Fruit fly (Drosophila melanogaster): ENCODE data around the gene Meics.

Meics gene

DNA sequence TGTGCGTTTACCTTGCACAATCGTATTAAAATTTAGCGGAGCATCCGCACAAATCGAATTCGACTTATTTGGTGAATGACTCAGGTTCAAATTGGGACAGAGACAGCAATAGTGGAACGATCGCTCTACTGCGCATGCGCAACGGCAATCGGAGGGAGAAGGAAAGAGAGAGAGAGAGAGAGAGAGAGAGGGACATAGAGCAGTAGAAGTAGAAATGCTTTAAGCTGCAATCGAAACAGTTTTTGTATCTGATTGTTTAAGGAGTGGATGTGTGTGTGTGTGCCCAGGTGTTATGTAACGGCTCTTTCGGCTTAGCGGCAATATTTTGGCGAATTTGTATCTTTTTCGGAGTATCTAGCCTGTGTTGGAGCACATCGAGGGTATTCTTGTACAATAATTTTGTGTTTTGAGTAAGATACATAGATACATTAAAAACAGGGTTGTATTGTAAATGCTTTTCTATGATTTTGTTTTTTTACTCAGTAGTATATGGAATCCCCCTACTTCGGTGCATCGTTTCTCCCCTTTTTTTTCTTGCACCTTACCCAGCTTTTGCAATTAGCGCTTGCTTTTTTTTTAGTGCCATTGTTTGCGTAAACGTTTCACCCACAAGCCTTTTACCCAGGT lies 14.9 kb downstream of the Meics start (continued):
- TF ChIP-seq CG3163 (GFP tag; optimal IDR thresholded peaks at IDR 0.05): no peak
- no peak for TF ChIP-seq CG16813 (GFP tag; IDR thresholded peaks at IDR 0.05; ENCODE audit: partially characterized antibody)
- peak; percentile 47 for TF ChIP-seq stwl (tag; optimal IDR thresholded peaks at IDR 0.05)
- TF ChIP-seq Drgx (GFP tag; IDR thresholded peaks at IDR 0.05): peak; percentile 63
- no peak for TF ChIP-seq CG11093 (GFP tag; IDR thresholded peaks at IDR 0.05)
- TF ChIP-seq Hr51 (GFP tag; optimal IDR thresholded peaks at IDR 0.05): peak in 1 of 2 experiments; percentile 34
- no peak for TF ChIP-seq CG11085 (GFP tag; IDR thresholded peaks at IDR 0.05)
- TF ChIP-seq CG10274 (GFP tag; optimal IDR thresholded peaks at IDR 0.05): no peak
- no peak for TF ChIP-seq zf30C (GFP tag; optimal IDR thresholded peaks at IDR 0.05)
- TF ChIP-seq Atf6 (GFP tag; IDR thresholded peaks at IDR 0.05): 0 out of 2 replicates have a peak, but pooled peaks have one; percentile 25
- 0 out of 2 replicates have a peak, but pooled peaks have one; percentile 30 for TF ChIP-seq CG32767 (GFP tag; IDR thresholded peaks at IDR 0.05)
- TF ChIP-seq Lim3 (GFP tag; IDR thresholded peaks at IDR 0.05): no peak
- no peak for TF ChIP-seq br (optimal IDR thresholded peaks at IDR 0.05)
- TF ChIP-seq en (GFP tag; optimal IDR thresholded peaks at IDR 0.05): no peak
- no peak for TF ChIP-seq CG13894 (tag; optimal IDR thresholded peaks at IDR 0.05)
- no peak for TF ChIP-seq MTF-1 (GFP tag; optimal IDR thresholded peaks at IDR 0.05; ENCODE audit: borderline replicate concordance)
- TF ChIP-seq kay (GFP tag; optimal IDR thresholded peaks at IDR 0.05): peak; percentile 77
- no peak for TF ChIP-seq Sox100B (GFP tag; optimal IDR thresholded peaks at IDR 0.05)
- TF ChIP-seq ato (GFP tag; IDR thresholded peaks at IDR 0.05; ENCODE audit: partially characterized antibody): no peak
- TF ChIP-seq Doc3 (GFP tag; IDR thresholded peaks at IDR 0.05; ENCODE audit: partially characterized antibody): no peak
- 0 out of 3 replicates have a peak, but pooled peaks have one; percentile 39 for TF ChIP-seq z (GFP tag; IDR thresholded peaks at IDR 0.05)
- no peak for TF ChIP-seq CG14014 (GFP tag; IDR thresholded peaks at IDR 0.05)
- no peak for TF ChIP-seq CG8924 (tag; optimal IDR thresholded peaks at IDR 0.05)
- TF ChIP-seq esg (GFP tag; conservative IDR thresholded peaks at IDR 0.05): 0 out of 2 replicates have a peak, but pooled peaks have one; percentile 17
- TF ChIP-seq Sox102F (GFP tag; optimal IDR thresholded peaks at IDR 0.05): peak; percentile 43
- no peak for TF ChIP-seq jing (GFP tag; optimal IDR thresholded peaks at IDR 0.05)
- TF ChIP-seq Hsf (GFP tag; optimal IDR thresholded peaks at IDR 0.05): peak; percentile 8
- TF ChIP-seq Elba2 (GFP tag; optimal IDR thresholded peaks at IDR 0.05): peak; percentile 16
- TF ChIP-seq CG32532 (GFP tag; IDR thresholded peaks at IDR 0.05): no peak
- TF ChIP-seq CG8290 (GFP tag; optimal IDR thresholded peaks at IDR 0.05): no peak
- peak in 1 of 2 experiments; percentile 22 for TF ChIP-seq CG8290 (tag; optimal IDR thresholded peaks at IDR 0.05)
- no peak for TF ChIP-seq sob (GFP tag; IDR thresholded peaks at IDR 0.05)
- TF ChIP-seq Ravus (GFP tag; IDR thresholded peaks at IDR 0.05): no peak
- peak; percentile 21 to 48 for TF ChIP-seq Trl (optimal IDR thresholded peaks at IDR 0.05)
- no peak for TF ChIP-seq Trl (GFP tag; optimal IDR thresholded peaks at IDR 0.05)
- TF ChIP-seq CG2199 (GFP tag; IDR thresholded peaks at IDR 0.05): peak; percentile 84; the same call in 2 of the 3 replicates
- TF ChIP-seq dpn (GFP tag; optimal IDR thresholded peaks at IDR 0.05): peak in 1 of 2 experiments; percentile 1
- no peak for TF ChIP-seq ATbp (GFP tag; optimal IDR thresholded peaks at IDR 0.05)
- 0 out of 2 replicates have a peak, but pooled peaks have one; percentile 30 for TF ChIP-seq CG11696 (GFP tag; IDR thresholded peaks at IDR 0.05)
- TF ChIP-seq Hr39 (optimal IDR thresholded peaks at IDR 0.05): no peak
- TF ChIP-seq CG10209 (GFP tag; optimal IDR thresholded peaks at IDR 0.05): peak; percentile 9
- peak; percentile 38 for TF ChIP-seq oc (tag; optimal IDR thresholded peaks at IDR 0.05)
- peak; percentile 74 for TF ChIP-seq CG10321 (GFP tag; IDR thresholded peaks at IDR 0.05)
- TF ChIP-seq CG9727 (GFP tag; optimal IDR thresholded peaks at IDR 0.05): peak; percentile 31
- peak; percentile 3 for TF ChIP-seq CG7839 (tag; optimal IDR thresholded peaks at IDR 0.05)
- TF ChIP-seq peb (GFP tag; IDR thresholded peaks at IDR 0.05): no peak
- no peak for TF ChIP-seq p53 (GFP tag; optimal IDR thresholded peaks at IDR 0.05)
- TF ChIP-seq CG8359 (GFP tag; optimal IDR thresholded peaks at IDR 0.05; ENCODE audit: borderline replicate concordance): no peak
- no peak for TF ChIP-seq CG11560 (tag; IDR thresholded peaks at IDR 0.05)

Data from whole organism, embryonic.